Fruit fly (Drosophila melanogaster) whole organism, prepupa: ENCODE data around the gene nAChRbeta3.

Source experiments
- CG10669 ChIP-seq: fragments of 200-800 bp; sonication (Bioruptor generic); optimal IDR thresholded peaks from 3 replicates; lab custom pipeline; 2018; ENCODE audit warnings: missing biosample characterization, mild to moderate bottlenecking, missing genetic modification characterization, moderate library complexity
- CG11902 ChIP-seq: fragments of 200-800 bp; sonication (Bioruptor generic); optimal IDR thresholded peaks from 3 replicates; lab custom pipeline; 2016; ENCODE audit warnings: missing biosample characterization, missing genetic modification characterization
- CG16779 ChIP-seq: fragments of 200-800 bp; sonication (Bioruptor generic); optimal IDR thresholded peaks from 3 replicates; lab custom pipeline; 2017; ENCODE audit warnings: missing biosample characterization, mild to moderate bottlenecking, missing genetic modification characterization
- CG32006 ChIP-seq: fragments of 200-800 bp; sonication (Bioruptor generic); optimal IDR thresholded peaks from 3 replicates; lab custom pipeline; 2017; ENCODE audit warnings: missing biosample characterization, mild to moderate bottlenecking, missing genetic modification characterization
- CG6854 ChIP-seq: fragments of 200-800 bp; sonication (Bioruptor generic); optimal IDR thresholded peaks from 2 replicates; lab custom pipeline; 2017; ENCODE audit warnings: missing biosample characterization, mild to moderate bottlenecking, missing genetic modification characterization
- Eip93F ChIP-seq: fragments of 200-800 bp; sonication (Bioruptor generic); optimal IDR thresholded peaks from 2 replicates; lab custom pipeline; 2016; ENCODE audit warnings: missing biosample characterization, mild to moderate bottlenecking, missing genetic modification characterization
- Met ChIP-seq: fragments of 200-800 bp; sonication (Bioruptor generic); optimal IDR thresholded peaks from 3 replicates; lab custom pipeline; 2016; ENCODE audit warnings: missing biosample characterization, missing genetic modification characterization
- Sox15 ChIP-seq: fragments of 200-800 bp; sonication (Bioruptor generic); optimal IDR thresholded peaks from 3 replicates; lab custom pipeline; 2016; ENCODE audit warnings: missing biosample characterization, missing genetic modification characterization
- achi ChIP-seq: fragments of 200-800 bp; sonication (Bioruptor generic); optimal IDR thresholded peaks from 3 replicates; lab custom pipeline; 2016; ENCODE audit warnings: missing biosample characterization, missing genetic modification characterization
- dsx ChIP-seq: fragments of 200-800 bp; optimal IDR thresholded peaks from 3 replicates; lab custom pipeline; 2019; ENCODE audit warnings: missing biosample characterization, mild to moderate bottlenecking, missing genetic modification characterization, moderate library complexity; ENCODE audit not compliant: poor library complexity, severe bottlenecking
- net ChIP-seq: fragments of 200-800 bp; sonication (Bioruptor generic); optimal IDR thresholded peaks from 3 replicates; lab custom pipeline; 2016; ENCODE audit warnings: missing biosample characterization, missing genetic modification characterization
- vri ChIP-seq: fragments of 200-800 bp; sonication (Bioruptor generic); optimal IDR thresholded peaks from 3 replicates; lab custom pipeline; 2016; ENCODE audit warnings: missing biosample characterization, mild to moderate bottlenecking, missing genetic modification characterization

dm6 chr2L:523165-523835 is 21.6 kb upstream of the nAChRbeta3 start:
- TF ChIP-seq net (GFP tag; lab: Kevin White, UChicago): peak; percentile 34
- TF ChIP-seq CG11902: no peak
- peak; percentile 83 for TF ChIP-seq CG6854 (GFP tag; lab: Kevin White, UChicago)
- TF ChIP-seq achi (GFP tag; lab: Kevin White, UChicago): peak; percentile 8
- TF ChIP-seq Eip93F: no peak
- peak; percentile 36 for TF ChIP-seq CG16779
- TF ChIP-seq dsx: no peak
- TF ChIP-seq vri: peak; percentile 1
- TF ChIP-seq Sox15 (GFP tag; lab: Kevin White, UChicago): no peak
- TF ChIP-seq CG32006 (GFP tag; lab: Kevin White, UChicago): no peak
- peak; percentile 12 for TF ChIP-seq Met (GFP tag; lab: Kevin White, UChicago)
- TF ChIP-seq CG10669 (GFP tag; lab: Kevin White, UChicago): peak; percentile 14
